Worm (Caenorhabditis elegans) whole organism, mixed stage, embryonic: ENCODE data around the gene srx-76.

Experiments used
- ceh-39 ChIP-seq: fragments of 150-350 bp; optimal IDR thresholded peaks from 2 replicates; lab custom pipeline; 2014; ENCODE audit warnings: missing biosample characterization, missing genetic modification characterization
- drap-1 ChIP-seq: fragments of 200-800 bp; sonication (Bioruptor generic); optimal IDR thresholded peaks from 3 replicates; lab custom pipeline; 2018; ENCODE audit warnings: mild to moderate bottlenecking, missing genetic modification characterization, missing compliant biosample characterization
- elt-1 ChIP-seq: sonication (generic microtip); optimal IDR thresholded peaks from 2 replicates; lab custom pipeline; 2017; ENCODE audit warnings: missing genetic modification characterization, mild to moderate bottlenecking, missing compliant biosample characterization, antibody characterized with exemption, moderate library complexity, borderline replicate concordance; ENCODE audit not compliant: insufficient read depth
- lin-13 ChIP-seq: fragments of 150-350 bp; optimal IDR thresholded peaks from 2 replicates; lab custom pipeline; 2014; ENCODE audit warnings: missing biosample characterization, missing genetic modification characterization
- lin-32 ChIP-seq: fragments of 200-800 bp; sonication (Bioruptor generic); optimal IDR thresholded peaks from 2 replicates; lab custom pipeline; 2018; ENCODE audit warnings: mild to moderate bottlenecking, missing genetic modification characterization, missing compliant biosample characterization
- lsy-2 ChIP-seq: fragments of 150-350 bp; optimal IDR thresholded peaks from 2 replicates; lab custom pipeline; 2014; ENCODE audit warnings: missing biosample characterization, missing genetic modification characterization
- nhr-12 ChIP-seq: fragments of 150-350 bp; optimal IDR thresholded peaks from 2 replicates; lab custom pipeline; 2014; ENCODE audit warnings: missing biosample characterization, missing genetic modification characterization
- pha-4 ChIP-seq: fragments of 150-350 bp; optimal IDR thresholded peaks from 2 replicates; lab custom pipeline; 2018; ENCODE audit warnings: missing biosample characterization, missing genetic modification reagents, missing genetic modification characterization
- snpc-4 ChIP-seq: fragments of 150-350 bp; optimal IDR thresholded peaks from 2 replicates; lab custom pipeline; 2014; ENCODE audit warnings: missing biosample characterization, missing genetic modification characterization
- unc-62 ChIP-seq: fragments of 150-350 bp; optimal IDR thresholded peaks from 2 replicates; lab custom pipeline; 2014; ENCODE audit warnings: missing biosample characterization, missing genetic modification reagents, missing genetic modification characterization
- ztf-11 ChIP-seq: fragments of 150-350 bp; optimal IDR thresholded peaks from 2 replicates; lab custom pipeline; 2014; ENCODE audit warnings: missing biosample characterization, missing genetic modification characterization

ce11 chrV:11942325-11942724 is 50.7 kb downstream of the srx-76 start, which contains the start of gene F58H1.6:
- TF ChIP-seq unc-62 (GFP tag; lab: Kevin White, UChicago) (no peak), drap-1 (no peak), nhr-12 (tag; lab: Kevin White, UChicago) (no peak), snpc-4 (tag; lab: Kevin White, UChicago) (no peak), lin-32 (no peak), ceh-39 (tag; lab: Kevin White, UChicago) (no peak), lsy-2 (no peak), elt-1 (tag; lab: Kevin White, UChicago) (no peak), ztf-11 (tag; lab: Kevin White, UChicago) (no peak), lin-13 (tag; lab: Kevin White, UChicago) (no peak), pha-4 (tag; lab: Kevin White, UChicago) (no peak)
